Worm (Caenorhabditis elegans): ENCODE results near the gene col-76.

DNA sequence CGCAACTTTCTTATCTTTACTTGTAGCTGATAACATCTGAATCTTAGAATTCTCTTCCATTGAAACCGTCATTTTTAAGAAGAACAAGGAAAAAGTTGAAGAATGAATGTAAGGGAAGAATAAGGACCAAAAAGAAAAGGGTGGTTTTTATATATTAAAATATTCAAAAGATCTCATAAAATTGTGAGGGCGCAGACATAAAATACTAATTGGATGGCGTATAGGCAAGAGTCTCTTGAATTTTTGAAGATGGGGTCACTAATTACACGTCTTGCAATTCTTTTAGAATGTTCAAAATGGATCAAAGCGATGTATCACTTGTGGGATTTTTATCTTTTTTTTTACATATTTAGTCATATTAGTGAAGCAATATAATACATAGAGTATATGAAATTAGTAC, 8.5 kb downstream of the col-76 start, which contains the start of gene twk-3:
- TF ChIP-seq nhr-84 (tag; optimal IDR thresholded peaks at IDR 0.05): no peak
- no peak for TF ChIP-seq nhr-77 (tag; optimal IDR thresholded peaks at IDR 0.05)
- no peak for TF ChIP-seq ztf-11 (tag; optimal IDR thresholded peaks at IDR 0.05)
- no peak for TF ChIP-seq dsc-1 (tag; optimal IDR thresholded peaks at IDR 0.05)
- TF ChIP-seq lsy-2 (tag; optimal IDR thresholded peaks at IDR 0.05): no peak
- TF ChIP-seq aly-2 (tag; optimal IDR thresholded peaks at IDR 0.05): no peak
- no peak for TF ChIP-seq fkh-8 (tag; optimal IDR thresholded peaks at IDR 0.05)
- no peak for TF ChIP-seq mdl-1 (tag; optimal IDR thresholded peaks at IDR 0.05)

All from whole organism, L1 larva.